Worm (Caenorhabditis elegans): Measurements from ENCODE around the gene cdf-1.
A peak's percentile ranks its signal among the peaks of the same experiment; 100 is the strongest.

The cdf-1 gene

ce11 chrX:6484780-6485179 lies 20.2 kb downstream of the cdf-1 start, which contains the start of gene gar-1:
Gene gar-1 (minus strand): TSS chrX:6484880.
- no peak for TF ChIP-seq zag-1 (tag; optimal IDR thresholded peaks at IDR 0.05)
- TF ChIP-seq efl-1 (optimal IDR thresholded peaks at IDR 0.05), result no peak
- peak in 1 of 2 experiments; percentile 61 for TF ChIP-seq efl-1 (GFP tag; optimal IDR thresholded peaks at IDR 0.05 in 1 of 2)

ce11 chrX:6476540-6476939 lies 28.4 kb downstream of the cdf-1 start, which contains the start of gene C15B12.1:
Gene C15B12.1 (plus strand): TSS chrX:6476810.
- peak; percentile 82 for TF ChIP-seq elt-2 (tag; optimal IDR thresholded peaks at IDR 0.05)
- TF ChIP-seq elt-3 (tag; optimal IDR thresholded peaks at IDR 0.05), result peak in 1 of 6 experiments; percentile 9
- no peak for TF ChIP-seq nhr-12 (tag; optimal IDR thresholded peaks at IDR 0.05)

- TF ChIP-seq grh-1 (GFP tag; IDR thresholded peaks at IDR 0.05), result no peak
- no peak for TF ChIP-seq efl-1 (optimal IDR thresholded peaks at IDR 0.05)
- TF ChIP-seq efl-1 (GFP tag; optimal IDR thresholded peaks at IDR 0.05 in 1 of 2), result peak in 1 of 2 experiments; percentile 12
- peak; percentile 39 for TF ChIP-seq dsc-1 (tag; optimal IDR thresholded peaks at IDR 0.05)
- no peak for TF ChIP-seq vab-15 (tag; optimal IDR thresholded peaks at IDR 0.05)
Measured at ce11 chrX:6473698-6474314, 31.1 kb downstream of the cdf-1 start, which contains the start of the genes C15B12.4 and C15B12.8. Gene C15B12.4 (minus strand): TSS chrX:6473748. Gene C15B12.8 (plus strand): TSS chrX:6474264.

ce11 chrX:6468499-6468898 lies 36.4 kb downstream of the cdf-1 start, which contains the start of gene C15B12.9:
Gene C15B12.9 (plus strand): TSS chrX:6468799.
- TF ChIP-seq ztf-11 (tag; optimal IDR thresholded peaks at IDR 0.05) (no peak), dsc-1 (tag; optimal IDR thresholded peaks at IDR 0.05) (no peak), nhr-76 (tag; optimal IDR thresholded peaks at IDR 0.05) (no peak), lin-13 (GFP tag; optimal IDR thresholded peaks at IDR 0.05) (no peak), nhr-20 (tag; optimal IDR thresholded peaks at IDR 0.05) (no peak), unc-30 (tag; optimal IDR thresholded peaks at IDR 0.05) (no peak), blmp-1 (tag; optimal IDR thresholded peaks at IDR 0.05) (no peak), nhr-90 (tag; optimal IDR thresholded peaks at IDR 0.05; ENCODE audit: poor library complexity) (no peak), nhr-19 (GFP tag; conservative IDR thresholded peaks at IDR 0.05) (no peak)

- TF ChIP-seq mef-2 (tag; optimal IDR thresholded peaks at IDR 0.05) (no peak), nhr-11 (tag; optimal IDR thresholded peaks at IDR 0.05) (no peak), snu-23 (GFP tag; optimal IDR thresholded peaks at IDR 0.05) (no peak), lin-13 (GFP tag; optimal IDR thresholded peaks at IDR 0.05) (no peak), lin-35 (GFP tag; optimal IDR thresholded peaks at IDR 0.05) (no peak), snpc-4 (tag; optimal IDR thresholded peaks at IDR 0.05) (no peak)
Measured at ce11 chrX:6467462-6467861, 37.5 kb downstream of the cdf-1 start, which contains the start of gene C15B12.3. Gene C15B12.3 (minus strand): TSS chrX:6467562.

ce11 chrX:6462995-6463462 lies 41.9 kb downstream of the cdf-1 start, which contains the start of gene C15B12.2:
Gene C15B12.2 (plus strand): TSS chrX:6463412.
- TF ChIP-seq sox-4 (tag; optimal IDR thresholded peaks at IDR 0.05), result no peak
- TF ChIP-seq grh-1 (GFP tag; IDR thresholded peaks at IDR 0.05), result no peak
- no peak for TF ChIP-seq C34B4.2 (tag; optimal IDR thresholded peaks at IDR 0.05)
- peak; percentile 72 for TF ChIP-seq elt-2 (tag; optimal IDR thresholded peaks at IDR 0.05)
- TF ChIP-seq nhr-47 (tag; optimal IDR thresholded peaks at IDR 0.05), result no peak
- no peak for TF ChIP-seq nhr-76 (tag; optimal IDR thresholded peaks at IDR 0.05)
- TF ChIP-seq nhr-71 (tag; optimal IDR thresholded peaks at IDR 0.05), result no peak

ce11 chrX:6462479-6462878 lies 42.5 kb downstream of the cdf-1 start:
- TF ChIP-seq mab-9 (GFP tag; IDR thresholded peaks at IDR 0.05) (no peak), efl-1 (optimal IDR thresholded peaks at IDR 0.05) (no peak), efl-1 (GFP tag; optimal IDR thresholded peaks at IDR 0.05 in 1 of 2) (peak in 1 of 2 experiments; percentile 88), ztf-4 (tag; optimal IDR thresholded peaks at IDR 0.05) (no peak), irx-1 (tag; optimal IDR thresholded peaks at IDR 0.05) (no peak)
